Worm (Caenorhabditis elegans) whole organism, L3 larva: ENCODE data around the gene E01G4.6.

Source experiments
- aly-2 ChIP-seq: fragments of 150-350 bp; optimal IDR thresholded peaks from 2 replicates; lab custom pipeline; 2014; ENCODE audit warnings: missing biosample characterization, missing genetic modification characterization
- ama-1 ChIP-seq: fragments of 150-350 bp; optimal IDR thresholded peaks from 2 replicates; lab custom pipeline; 2018
- ceh-16 ChIP-seq: sonication (generic microtip); optimal IDR thresholded peaks from 2 replicates; lab custom pipeline; 2017; ENCODE audit warnings: missing biosample characterization, missing genetic modification characterization
- ceh-28 ChIP-seq: fragments of 150-350 bp; optimal IDR thresholded peaks from 2 replicates; lab custom pipeline; 2014; ENCODE audit warnings: missing biosample characterization, missing genetic modification reagents, missing genetic modification characterization
- ceh-9 ChIP-seq: sonication (generic microtip); optimal IDR thresholded peaks from 2 replicates; lab custom pipeline; 2018; ENCODE audit warnings: missing biosample characterization, missing genetic modification characterization
- daf-12 ChIP-seq: fragments of 150-350 bp; optimal IDR thresholded peaks from 2 replicates; lab custom pipeline; 2014; ENCODE audit warnings: missing biosample characterization, missing genetic modification reagents, missing genetic modification characterization
- egl-27 ChIP-seq: sonication (generic microtip); optimal IDR thresholded peaks from 4 replicates; lab custom pipeline; 2017; ENCODE audit warnings: missing biosample characterization, missing genetic modification reagents, missing genetic modification characterization
- egl-5 ChIP-seq: fragments of 150-350 bp; optimal IDR thresholded peaks from 2 replicates; lab custom pipeline; 2017; ENCODE audit warnings: missing biosample characterization, missing genetic modification reagents, missing genetic modification characterization, inconsistent platforms
- elt-1 ChIP-seq: fragments of 150-350 bp; optimal IDR thresholded peaks from 2 replicates; lab custom pipeline; 2014; ENCODE audit warnings: missing biosample characterization, missing genetic modification characterization
- elt-2 ChIP-seq: sonication (generic microtip); optimal IDR thresholded peaks from 2 replicates; lab custom pipeline; 2016; ENCODE audit warnings: missing genetic modification reagents, mild to moderate bottlenecking, missing genetic modification characterization, missing compliant biosample characterization
- elt-3 ChIP-seq, 3 experiments: fragments of 150-350 bp in 1 of 3; sonication (generic microtip) in 2 of 3; optimal IDR thresholded peaks; 2 replicates in 2 of 3; 4 replicates in 1 of 3; lab custom pipeline; 2014 to 2017; ENCODE audit warnings: missing biosample characterization in 3 of 3, missing genetic modification characterization in 3 of 3
- eor-1 ChIP-seq, 2 experiments: fragments of 150-350 bp; optimal IDR thresholded peaks; 2 replicates each; lab custom pipeline; 2014 to 2018; ENCODE audit warnings: missing biosample characterization in 2 of 2, missing genetic modification characterization in 2 of 2
- fkh-10 ChIP-seq: sonication (generic microtip); optimal IDR thresholded peaks from 2 replicates; lab custom pipeline; 2017; ENCODE audit warnings: missing biosample characterization, missing genetic modification reagents, missing genetic modification characterization
- fos-1 ChIP-seq: fragments of 150-350 bp; optimal IDR thresholded peaks from 2 replicates; lab custom pipeline; 2014; ENCODE audit warnings: missing biosample characterization, missing genetic modification characterization
- hmg-11 ChIP-seq: sonication (generic microtip); optimal IDR thresholded peaks from 2 replicates; lab custom pipeline; 2016; ENCODE audit warnings: missing genetic modification characterization, missing compliant biosample characterization
- jun-1 ChIP-seq: fragments of 150-350 bp; optimal IDR thresholded peaks from 2 replicates; lab custom pipeline; 2014; ENCODE audit warnings: missing biosample characterization, missing genetic modification reagents, missing genetic modification characterization
- lin-15B ChIP-seq: fragments of 150-350 bp; optimal IDR thresholded peaks from 2 replicates; lab custom pipeline; 2014; ENCODE audit warnings: missing biosample characterization, missing genetic modification characterization
- lin-39 ChIP-seq: fragments of 150-350 bp; optimal IDR thresholded peaks from 2 replicates; lab custom pipeline; 2018; ENCODE audit warnings: missing biosample characterization, missing genetic modification reagents, missing genetic modification characterization
- mml-1 ChIP-seq: fragments of 150-350 bp; sonication (generic microtip); optimal IDR thresholded peaks from 3 replicates; lab custom pipeline; 2014; ENCODE audit warnings: missing biosample characterization, missing genetic modification characterization
- nfya-1 ChIP-seq: sonication (generic microtip); optimal IDR thresholded peaks from 2 replicates; lab custom pipeline; 2017; ENCODE audit warnings: missing genetic modification characterization, mild to moderate bottlenecking, missing compliant biosample characterization, antibody characterized with exemption, moderate library complexity; ENCODE audit not compliant: insufficient read depth
- nhr-11 ChIP-seq: fragments of 150-350 bp; optimal IDR thresholded peaks from 2 replicates; lab custom pipeline; 2014; ENCODE audit warnings: missing biosample characterization, missing genetic modification characterization
- nhr-12 ChIP-seq: fragments of 150-350 bp; optimal IDR thresholded peaks from 2 replicates; lab custom pipeline; 2014; ENCODE audit warnings: missing biosample characterization, missing genetic modification characterization
- nhr-23 ChIP-seq: fragments of 150-350 bp; optimal IDR thresholded peaks from 2 replicates; lab custom pipeline; 2014; ENCODE audit warnings: missing biosample characterization, missing genetic modification reagents, missing genetic modification characterization
- nhr-28 ChIP-seq: fragments of 150-350 bp; optimal IDR thresholded peaks from 2 replicates; lab custom pipeline; 2014; ENCODE audit warnings: missing biosample characterization, missing genetic modification characterization
- nhr-67 ChIP-seq: fragments of 150-350 bp; optimal IDR thresholded peaks from 2 replicates; lab custom pipeline; 2014; ENCODE audit warnings: missing biosample characterization, missing genetic modification characterization
- nhr-77 ChIP-seq: fragments of 150-350 bp; optimal IDR thresholded peaks from 2 replicates; lab custom pipeline; 2014; ENCODE audit warnings: missing biosample characterization, missing genetic modification characterization
- pha-4 ChIP-seq: fragments of 150-350 bp; optimal IDR thresholded peaks from 2 replicates; lab custom pipeline; 2014; ENCODE audit warnings: missing biosample characterization, missing genetic modification reagents, missing genetic modification characterization
- sea-2 ChIP-seq: fragments of 150-350 bp; sonication (generic microtip); optimal IDR thresholded peaks from 4 replicates; lab custom pipeline; 2014; ENCODE audit warnings: missing biosample characterization, missing genetic modification reagents, missing genetic modification characterization
- skn-1 ChIP-seq: fragments of 150-350 bp; optimal IDR thresholded peaks from 2 replicates; lab custom pipeline; 2014; ENCODE audit warnings: missing biosample characterization, missing genetic modification characterization
- snpc-4 ChIP-seq: fragments of 150-350 bp; optimal IDR thresholded peaks from 2 replicates; lab custom pipeline; 2014; ENCODE audit warnings: missing biosample characterization, missing genetic modification characterization
- tbx-2 ChIP-seq: sonication (generic microtip); optimal IDR thresholded peaks from 2 replicates; lab custom pipeline; 2016; ENCODE audit warnings: mild to moderate bottlenecking, missing genetic modification characterization, missing compliant biosample characterization
- unc-39 ChIP-seq: sonication (generic microtip); optimal IDR thresholded peaks from 4 replicates; lab custom pipeline; 2017; ENCODE audit warnings: missing biosample characterization, missing genetic modification characterization
- unc-62 ChIP-seq: fragments of 150-350 bp; sonication (generic microtip); optimal IDR thresholded peaks from 4 replicates; lab custom pipeline; 2014; ENCODE audit warnings: missing biosample characterization, missing genetic modification reagents, missing genetic modification characterization
- zag-1 ChIP-seq: fragments of 150-350 bp; optimal IDR thresholded peaks from 2 replicates; lab custom pipeline; 2014; ENCODE audit warnings: missing biosample characterization, missing genetic modification characterization
- ztf-4 ChIP-seq: fragments of 150-350 bp; optimal IDR thresholded peaks from 2 replicates; lab custom pipeline; 2014; ENCODE audit warnings: missing biosample characterization, missing genetic modification characterization

Gene E01G4.6

DNA sequence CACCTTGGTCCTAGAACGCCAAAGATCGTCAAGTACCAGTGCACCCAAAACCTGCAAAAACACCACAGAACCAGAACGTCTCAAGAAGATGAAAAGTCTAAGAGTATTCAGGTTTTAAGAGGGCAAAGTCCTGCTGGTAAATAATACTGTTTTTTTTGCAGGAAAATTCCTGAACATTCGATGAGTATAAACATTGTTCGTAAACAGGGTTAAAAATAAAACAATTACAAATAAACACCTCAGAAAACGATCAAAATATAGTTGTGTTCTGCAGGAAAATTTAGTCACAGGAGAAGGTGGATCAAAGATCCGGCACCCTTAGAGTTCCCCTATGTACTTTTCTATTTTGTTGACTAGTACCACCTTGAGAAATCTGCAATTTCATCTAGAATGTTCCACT, 11.6 kb upstream of the E01G4.6 start:
- no peak for TF ChIP-seq nhr-23 (tag; lab: Kevin White, UChicago)
- TF ChIP-seq elt-3 (tag; optimal IDR thresholded peaks at IDR 0.05; lab: Kevin White, UChicago): no peak
- no peak for TF ChIP-seq nhr-11
- no peak for TF ChIP-seq eor-1 (tag; optimal IDR thresholded peaks at IDR 0.05; lab: Kevin White, UChicago)
- no peak for TF ChIP-seq ceh-28 (tag; lab: Kevin White, UChicago)
- TF ChIP-seq tbx-2 (tag; lab: Kevin White, UChicago): no peak
- TF ChIP-seq nhr-67 (tag; lab: Kevin White, UChicago): no peak
- no peak for TF ChIP-seq nhr-12 (tag; lab: Kevin White, UChicago)
- TF ChIP-seq elt-1 (tag; lab: Kevin White, UChicago): no peak
- TF ChIP-seq nfya-1 (tag; lab: Kevin White, UChicago): no peak
- no peak for TF ChIP-seq unc-39 (tag; lab: Kevin White, UChicago)
- TF ChIP-seq nhr-28: no peak
- no peak for TF ChIP-seq daf-12
- TF ChIP-seq hmg-11 (tag; lab: Kevin White, UChicago): no peak
- no peak for TF ChIP-seq ceh-16
- no peak for TF ChIP-seq ceh-9 (tag; lab: Kevin White, UChicago)
- TF ChIP-seq ztf-4 (tag; lab: Kevin White, UChicago): no peak
- no peak for TF ChIP-seq egl-5 (tag; lab: Kevin White, UChicago)
- no peak for TF ChIP-seq nhr-77 (tag; lab: Kevin White, UChicago)
- TF ChIP-seq, all 47 proteins: peak for 0

ce11 chrII:13472101-13472500, 10.1 kb upstream of the E01G4.6 start, which contains the start of gene E01G4.5:
E01G4.5 (plus strand) TSS chrII:13472401.
- no peak for TF ChIP-seq jun-1 (tag; lab: Kevin White, UChicago)
- TF ChIP-seq mml-1 (tag; lab: Kevin White, UChicago): no peak
- TF ChIP-seq elt-1 (tag; lab: Kevin White, UChicago): no peak
- TF ChIP-seq elt-2 (tag; lab: Kevin White, UChicago): no peak
- no peak for TF ChIP-seq egl-27 (tag; lab: Kevin White, UChicago)
- TF ChIP-seq fkh-10: no peak
- TF ChIP-seq nhr-23 (tag; lab: Kevin White, UChicago): no peak
- no peak for TF ChIP-seq nfya-1 (tag; lab: Kevin White, UChicago)

DNA sequence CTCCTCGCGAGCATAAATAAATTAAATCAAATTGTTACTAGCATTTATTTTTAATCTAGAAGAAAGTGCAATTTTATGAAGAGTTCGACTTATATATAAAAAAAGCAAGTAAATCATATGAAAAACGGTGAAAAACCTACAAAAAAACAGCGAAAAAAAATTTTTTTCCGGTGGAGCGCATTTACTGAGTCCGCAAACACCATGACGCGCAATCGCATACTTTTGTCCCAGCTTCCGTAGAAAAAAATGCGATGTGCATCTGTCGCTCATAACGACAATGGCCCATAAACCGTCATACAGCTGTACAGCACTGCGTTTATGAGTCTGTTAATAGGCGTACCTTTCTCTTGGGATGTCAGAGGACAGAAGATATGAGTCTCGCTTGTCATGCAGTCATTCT, 5.0 kb upstream of the E01G4.6 start:
- TF ChIP-seq skn-1: no peak
- peak; percentile 82 for TF ChIP-seq lin-15B (tag; lab: Kevin White, UChicago)
- TF ChIP-seq nhr-23 (tag; lab: Kevin White, UChicago): peak; percentile 36
- TF ChIP-seq unc-62: no peak
- TF ChIP-seq lin-39: peak; percentile 12
- TF ChIP-seq ama-1 (lab: Kevin White, UChicago): no peak
- no peak for TF ChIP-seq sea-2
- peak; percentile 67 for TF ChIP-seq snpc-4 (tag; lab: Kevin White, UChicago)
- TF ChIP-seq elt-2 (tag; lab: Kevin White, UChicago): peak; percentile 23
- no peak for TF ChIP-seq pha-4 (tag; lab: Kevin White, UChicago)
- TF ChIP-seq hmg-11 (tag; lab: Kevin White, UChicago): peak; percentile 65
- peak; percentile 59 for TF ChIP-seq nfya-1 (tag; lab: Kevin White, UChicago)

- TF ChIP-seq zag-1 (tag; lab: Kevin White, UChicago) (no peak), nhr-23 (tag; lab: Kevin White, UChicago) (no peak), aly-2 (tag; lab: Kevin White, UChicago) (no peak), egl-27 (tag; lab: Kevin White, UChicago) (no peak), nhr-11 (no peak), nhr-67 (tag; lab: Kevin White, UChicago) (no peak), unc-62 (no peak), fos-1 (tag; lab: Kevin White, UChicago) (no peak), egl-5 (tag; lab: Kevin White, UChicago) (no peak), skn-1 (no peak), ceh-28 (tag; lab: Kevin White, UChicago) (no peak)
Measured at ce11 chrII:13479424-13479823, 2.8 kb upstream of the E01G4.6 start.

DNA sequence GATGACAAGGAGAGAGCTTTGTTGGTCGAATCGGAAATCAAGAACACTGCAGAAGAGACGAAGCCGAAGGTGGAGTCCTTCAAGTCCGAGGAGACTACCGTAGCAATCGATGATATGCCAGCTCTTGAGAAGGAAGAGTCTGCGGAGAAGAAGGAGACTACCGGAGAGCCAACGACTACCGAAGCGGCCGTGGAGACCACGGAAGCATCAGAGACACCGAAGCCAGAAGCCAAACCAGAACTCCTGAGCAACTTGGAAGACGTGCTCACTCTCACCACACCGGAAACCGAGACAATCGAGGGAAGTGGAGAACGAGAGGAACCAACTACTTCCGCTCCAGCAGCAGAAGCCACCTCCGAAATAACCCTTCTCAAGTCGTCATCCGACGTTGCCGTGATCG, 1.9 kb downstream of the E01G4.6 start:
- TF ChIP-seq unc-62: no peak
- TF ChIP-seq nhr-28: no peak
- TF ChIP-seq fos-1 (tag; lab: Kevin White, UChicago): no peak
- no peak for TF ChIP-seq zag-1 (tag; lab: Kevin White, UChicago)
